Fruit fly (Drosophila melanogaster): ENCODE measurements around the gene CG11122.

CG11122 gene

DNA sequence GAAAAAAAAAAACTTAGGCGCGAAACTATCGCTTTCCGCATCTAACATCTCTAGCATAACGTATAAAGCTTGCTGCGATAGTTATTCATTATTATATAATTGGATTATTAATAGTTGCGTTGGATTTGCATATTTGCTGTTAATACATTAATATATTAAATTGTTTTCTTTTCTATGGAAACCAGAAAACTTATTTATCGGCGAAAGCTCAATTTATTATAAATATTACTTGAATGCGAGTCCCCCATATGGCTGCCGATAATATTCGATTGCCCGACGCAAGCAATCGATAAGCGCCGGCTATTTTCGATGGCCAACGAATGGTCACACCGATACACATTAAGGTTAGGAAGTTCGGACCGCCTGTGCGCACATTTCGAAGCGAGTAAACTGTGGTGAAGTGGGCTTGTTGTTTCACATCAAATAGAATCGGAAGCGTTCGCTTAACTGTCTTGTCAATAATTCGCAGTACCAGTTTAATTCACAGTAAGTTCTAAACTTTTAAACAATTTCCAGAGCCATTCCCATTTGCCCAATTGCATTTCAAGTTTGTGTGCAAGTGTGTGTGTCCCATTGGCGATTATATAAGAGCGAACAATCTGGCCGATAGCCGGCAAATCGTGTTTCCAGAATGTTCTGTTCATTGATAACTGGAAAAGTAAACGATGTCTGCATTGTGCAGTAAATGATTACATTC lies 16.2 kb downstream of the CG11122 start, which contains the start of gene Hsp60A (continued):
- TF ChIP-seq Max (GFP tag; optimal IDR thresholded peaks at IDR 0.05) = peak; percentile 65
- no peak for TF ChIP-seq gce (GFP tag; IDR thresholded peaks at IDR 0.05)
- 0 out of 3 replicates have a peak, but pooled peaks have one; percentile 54 for TF ChIP-seq CG7963 (GFP tag; IDR thresholded peaks at IDR 0.05; ENCODE audit: partially characterized antibody)
- no peak for TF ChIP-seq Usf (GFP tag; optimal IDR thresholded peaks at IDR 0.05)
- no peak for TF ChIP-seq CG11093 (GFP tag; IDR thresholded peaks at IDR 0.05)
- no peak for TF ChIP-seq usp (GFP tag; optimal IDR thresholded peaks at IDR 0.05)
- no peak for TF ChIP-seq CG1832 (GFP tag; optimal IDR thresholded peaks at IDR 0.05)
- no peak for TF ChIP-seq CG8089 (GFP tag; optimal IDR thresholded peaks at IDR 0.05)
- TF ChIP-seq B-H1 (GFP tag; IDR thresholded peaks at IDR 0.05) = peak; percentile 34; the same call in 1 of the 3 replicates
- no peak; the same call in 1 of the 2 replicates for TF ChIP-seq CG31224 (GFP tag; IDR thresholded peaks at IDR 0.05)
- no peak for TF ChIP-seq CG2199 (GFP tag; IDR thresholded peaks at IDR 0.05)
- TF ChIP-seq CG10959 (GFP tag; IDR thresholded peaks at IDR 0.05) = peak; percentile 32; the same call in 1 of the 2 replicates
- no peak for TF ChIP-seq CG12071 (GFP tag; optimal IDR thresholded peaks at IDR 0.05)
- TF ChIP-seq Spps (tag; optimal IDR thresholded peaks at IDR 0.05) = no peak
- TF ChIP-seq HmgD (GFP tag; optimal IDR thresholded peaks at IDR 0.05) = no peak
- peak; percentile 86 for TF ChIP-seq BEAF-32 (GFP tag; optimal IDR thresholded peaks at IDR 0.05)
- TF ChIP-seq CG7357 (GFP tag; IDR thresholded peaks at IDR 0.05) = no peak
- peak; percentile 67 for TF ChIP-seq CG2678 (tag; optimal IDR thresholded peaks at IDR 0.05)
- peak; percentile 81 for TF ChIP-seq inv (GFP tag; IDR thresholded peaks at IDR 0.05; ENCODE audit: partially characterized antibody)
- TF ChIP-seq CG11696 (GFP tag; IDR thresholded peaks at IDR 0.05) = no peak
- TF ChIP-seq CG12236 (GFP tag; optimal IDR thresholded peaks at IDR 0.05) = no peak
- no peak for TF ChIP-seq CG6683 (GFP tag; optimal IDR thresholded peaks at IDR 0.05)
- TF ChIP-seq schlank (tag; optimal IDR thresholded peaks at IDR 0.05) = no peak
- peak; percentile 24; the same call in 1 of the 2 replicates for TF ChIP-seq esg (GFP tag; conservative IDR thresholded peaks at IDR 0.05)
- peak; percentile 90 for TF ChIP-seq knrl (GFP tag; IDR thresholded peaks at IDR 0.05; ENCODE audit: partially characterized antibody)
- TF ChIP-seq psq (GFP tag; optimal IDR thresholded peaks at IDR 0.05) = no peak
- peak; percentile 53 for TF ChIP-seq grau (tag; optimal IDR thresholded peaks at IDR 0.05)
- peak; percentile 47 for TF ChIP-seq CG18599 (GFP tag; optimal IDR thresholded peaks at IDR 0.05)
- TF ChIP-seq CG2120 (GFP tag; optimal IDR thresholded peaks at IDR 0.05) = peak; percentile 63
- peak; percentile 47 for TF ChIP-seq sug (tag; optimal IDR thresholded peaks at IDR 0.05)
- no peak for TF ChIP-seq twi (tag; optimal IDR thresholded peaks at IDR 0.05)
- TF ChIP-seq dati (GFP tag; IDR thresholded peaks at IDR 0.05) = no peak
- TF ChIP-seq CG17568 (GFP tag; optimal IDR thresholded peaks at IDR 0.05) = no peak
- peak; percentile 98 for TF ChIP-seq CG11560 (tag; IDR thresholded peaks at IDR 0.05)
- 0 out of 2 replicates have a peak, but pooled peaks have one; percentile 18 for TF ChIP-seq vvl (GFP tag; IDR thresholded peaks at IDR 0.05)
- peak; percentile 74 for TF ChIP-seq CG2116 (GFP tag; optimal IDR thresholded peaks at IDR 0.05)
- TF ChIP-seq Stat92E (GFP tag; optimal IDR thresholded peaks at IDR 0.05) = no peak
- TF ChIP-seq CG10321 (GFP tag; IDR thresholded peaks at IDR 0.05) = no peak
- no peak for TF ChIP-seq tio (GFP tag; optimal IDR thresholded peaks at IDR 0.05)
- TF ChIP-seq CG11723 (GFP tag; optimal IDR thresholded peaks at IDR 0.05) = no peak
- TF ChIP-seq odd (GFP tag; optimal IDR thresholded peaks at IDR 0.05) = no peak
- peak; percentile 28 for TF ChIP-seq CG18764 (GFP tag; optimal IDR thresholded peaks at IDR 0.05)
- TF ChIP-seq otp (GFP tag; IDR thresholded peaks at IDR 0.05) = 0 out of 3 replicates have a peak, but pooled peaks have one; percentile 13
- no peak for TF ChIP-seq CG4404 (GFP tag; IDR thresholded peaks at IDR 0.05)
- no peak for TF ChIP-seq dm (GFP tag; optimal IDR thresholded peaks at IDR 0.05)
- no peak for TF ChIP-seq Lim3 (GFP tag; IDR thresholded peaks at IDR 0.05)
- TF ChIP-seq CG13775 (GFP tag; optimal IDR thresholded peaks at IDR 0.05) = peak; percentile 48
- peak; percentile 15 for TF ChIP-seq CG8388 (GFP tag; optimal IDR thresholded peaks at IDR 0.05)
- no peak for TF ChIP-seq gsb-n (tag; optimal IDR thresholded peaks at IDR 0.05)
- peak; percentile 43 for TF ChIP-seq Atf6 (GFP tag; IDR thresholded peaks at IDR 0.05)

All from whole organism, embryonic.